Worm (Caenorhabditis elegans): ENCODE data around the gene C14A6.12.

Gene C14A6.12

DNA sequence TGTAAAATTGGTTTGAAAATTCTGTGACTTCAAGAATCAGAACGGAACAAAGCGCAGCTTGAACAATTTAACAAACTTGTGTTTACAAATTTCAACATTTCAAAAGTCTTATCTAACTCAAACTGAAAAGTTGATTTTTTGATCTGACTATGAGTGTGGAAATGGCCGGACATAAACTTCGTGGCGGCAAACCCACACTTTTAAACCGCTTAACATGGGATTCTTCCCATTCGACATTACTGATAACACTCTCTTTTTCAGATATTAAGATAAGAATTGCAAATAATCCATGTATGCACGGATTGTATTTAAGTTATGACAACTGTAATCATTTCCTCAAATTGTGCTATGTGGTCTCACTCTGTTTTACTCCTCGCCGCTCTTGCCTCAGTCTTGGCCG lies 28.7 kb upstream of the C14A6.12 start, which contains the start of gene clec-42:
TSS of gene clec-42 (plus strand) at position 285 of the 400 bp plus-strand sequence.
- TF ChIP-seq pqm-1 (tag; optimal IDR thresholded peaks at IDR 0.05) (peak; percentile 31), jun-1 (tag; optimal IDR thresholded peaks at IDR 0.05) (peak; percentile 1), tbx-2 (tag; optimal IDR thresholded peaks at IDR 0.05) (no peak), elt-2 (tag; optimal IDR thresholded peaks at IDR 0.05) (peak; percentile 79)

DNA sequence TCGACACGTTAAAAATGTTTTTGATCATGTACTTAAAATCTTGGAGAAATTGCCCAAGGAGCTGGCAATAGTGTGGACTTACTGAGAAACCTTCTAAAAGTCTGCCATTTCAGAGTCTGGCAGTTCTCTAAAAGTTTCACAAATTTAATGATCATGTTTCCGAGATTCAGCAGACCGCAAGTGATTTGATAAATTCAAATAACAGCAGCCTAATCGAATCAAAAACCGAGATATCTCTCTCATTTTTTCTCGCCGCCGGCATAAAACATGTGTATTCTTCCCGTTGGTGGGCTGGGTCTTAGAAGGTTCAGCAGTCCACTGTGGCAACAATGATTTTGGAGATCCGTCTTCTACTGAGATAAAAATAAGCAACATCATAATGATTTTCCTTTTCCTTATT lies 26.7 kb upstream of the C14A6.12 start, which contains the start of gene clec-246:
TSS of gene clec-246 (plus strand) at position 301 of the 400 bp plus-strand sequence.
- no peak for TF ChIP-seq nhr-237 (tag; optimal IDR thresholded peaks at IDR 0.05)
- no peak for TF ChIP-seq fkh-2 (tag; optimal IDR thresholded peaks at IDR 0.05)
- no peak for TF ChIP-seq nhr-12 (tag; optimal IDR thresholded peaks at IDR 0.05)
- no peak for TF ChIP-seq nhr-28 (tag; optimal IDR thresholded peaks at IDR 0.05)
- TF ChIP-seq nfya-1 (tag; optimal IDR thresholded peaks at IDR 0.05; ENCODE audit: insufficient read depth), result no peak
- TF ChIP-seq nhr-77 (tag; optimal IDR thresholded peaks at IDR 0.05), result no peak
- TF ChIP-seq ztf-4 (tag; optimal IDR thresholded peaks at IDR 0.05), result no peak

DNA sequence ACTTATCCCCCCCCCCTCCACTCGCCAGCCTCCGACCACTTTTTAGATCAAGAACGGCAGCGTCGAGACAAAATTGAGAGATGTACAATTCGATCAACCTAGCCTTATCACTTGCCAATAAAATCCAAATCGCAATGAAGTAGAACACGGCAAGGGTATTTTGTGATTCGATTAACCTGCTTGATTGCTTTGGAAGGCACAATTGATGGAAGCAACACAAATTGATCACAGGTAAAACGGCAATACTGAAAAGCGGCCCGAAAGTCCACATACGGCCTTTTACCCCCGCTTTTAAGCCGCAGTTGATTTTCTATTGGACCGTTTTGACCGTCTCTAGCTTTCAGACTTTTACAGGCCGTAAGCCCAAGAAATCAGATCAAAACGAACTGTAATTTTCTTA lies 25.9 kb upstream of the C14A6.12 start, which contains the start of gene clec-245:
TSS of gene clec-245 (minus strand) at position 101 of the 400 bp plus-strand sequence.
- no peak for TF ChIP-seq eor-1 (tag; optimal IDR thresholded peaks at IDR 0.05)
- no peak for TF ChIP-seq tbx-2 (tag; optimal IDR thresholded peaks at IDR 0.05)
- TF ChIP-seq hmg-11 (tag; optimal IDR thresholded peaks at IDR 0.05), result no peak
- TF ChIP-seq lin-15B (tag; optimal IDR thresholded peaks at IDR 0.05), result no peak
- no peak for TF ChIP-seq pqm-1 (tag; optimal IDR thresholded peaks at IDR 0.05)
- no peak for TF ChIP-seq fos-1 (tag; optimal IDR thresholded peaks at IDR 0.05)
- no peak for TF ChIP-seq ceh-82 (tag; optimal IDR thresholded peaks at IDR 0.05)
- TF ChIP-seq lin-39 (tag; optimal IDR thresholded peaks at IDR 0.05), result no peak
- TF ChIP-seq ceh-28 (tag; optimal IDR thresholded peaks at IDR 0.05), result no peak

- TF ChIP-seq aly-2 (tag; optimal IDR thresholded peaks at IDR 0.05) (no peak), elt-1 (tag; optimal IDR thresholded peaks at IDR 0.05) (no peak), unc-39 (tag; optimal IDR thresholded peaks at IDR 0.05) (no peak), ama-1 (optimal IDR thresholded peaks at IDR 0.05) (no peak), ZK546.5 (tag; optimal IDR thresholded peaks at IDR 0.05) (no peak), ceh-9 (tag; optimal IDR thresholded peaks at IDR 0.05) (no peak), nhr-25 (tag; optimal IDR thresholded peaks at IDR 0.05) (no peak), pha-4 (tag; optimal IDR thresholded peaks at IDR 0.05) (no peak), nhr-43 (tag; optimal IDR thresholded peaks at IDR 0.05; ENCODE audit: poor library complexity, severe bottlenecking) (no peak), jun-1 (tag; optimal IDR thresholded peaks at IDR 0.05) (no peak), lsy-12 (tag; optimal IDR thresholded peaks at IDR 0.05) (no peak), snpc-4 (tag; optimal IDR thresholded peaks at IDR 0.05) (no peak), nfya-1 (tag; optimal IDR thresholded peaks at IDR 0.05; ENCODE audit: insufficient read depth) (no peak), fkh-10 (GFP tag; optimal IDR thresholded peaks at IDR 0.05) (no peak), sea-2 (GFP tag; optimal IDR thresholded peaks at IDR 0.05) (no peak)
These were observed 22.4 kb upstream of the C14A6.12 start, which contains the start of gene C31G12.3 for ce11 chrV:18184910-18185309. TSS of gene C31G12.3 (plus strand) at chrV:18185210.

- TF ChIP-seq ama-1 (optimal IDR thresholded peaks at IDR 0.05), result no peak
- TF ChIP-seq fkh-2 (tag; optimal IDR thresholded peaks at IDR 0.05), result no peak
- TF ChIP-seq nfya-1 (tag; optimal IDR thresholded peaks at IDR 0.05; ENCODE audit: insufficient read depth), result no peak
- no peak for TF ChIP-seq nhr-28 (tag; optimal IDR thresholded peaks at IDR 0.05)
- TF ChIP-seq nhr-12 (tag; optimal IDR thresholded peaks at IDR 0.05), result no peak
- no peak for TF ChIP-seq elt-2 (tag; optimal IDR thresholded peaks at IDR 0.05)
- TF ChIP-seq skn-1 (tag; optimal IDR thresholded peaks at IDR 0.05), result no peak
- no peak for TF ChIP-seq ceh-9 (tag; optimal IDR thresholded peaks at IDR 0.05)
- TF ChIP-seq mdl-1 (tag; optimal IDR thresholded peaks at IDR 0.05), result no peak
- TF ChIP-seq nhr-237 (tag; optimal IDR thresholded peaks at IDR 0.05), result no peak
- no peak for TF ChIP-seq fos-1 (tag; optimal IDR thresholded peaks at IDR 0.05)
- no peak for TF ChIP-seq ceh-28 (tag; optimal IDR thresholded peaks at IDR 0.05)
- no peak for TF ChIP-seq ceh-82 (tag; optimal IDR thresholded peaks at IDR 0.05)
- TF ChIP-seq daf-12 (tag; optimal IDR thresholded peaks at IDR 0.05), result no peak
- no peak for TF ChIP-seq unc-39 (tag; optimal IDR thresholded peaks at IDR 0.05)
- no peak for TF ChIP-seq jun-1 (tag; optimal IDR thresholded peaks at IDR 0.05)
- TF ChIP-seq egl-5 (tag; optimal IDR thresholded peaks at IDR 0.05), result no peak
- no peak for TF ChIP-seq pha-4 (tag; optimal IDR thresholded peaks at IDR 0.05)
- no peak for TF ChIP-seq fkh-10 (GFP tag; optimal IDR thresholded peaks at IDR 0.05)
- TF ChIP-seq tbx-2 (tag; optimal IDR thresholded peaks at IDR 0.05), result no peak
These were observed 17.2 kb upstream of the C14A6.12 start, which contains the start of gene C31G12.1 for ce11 chrV:18179663-18180062. TSS of gene C31G12.1 (plus strand) at chrV:18179963.

Measured in whole organism, L3 larva.